Fruit fly (Drosophila melanogaster) whole organism, adult: ENCODE results near the gene phol.

Source experiments
- CG11617 ChIP-seq: fragments of 200-800 bp; sonication (Bioruptor generic); optimal IDR thresholded peaks from 2 replicates; lab custom pipeline; 2017; ENCODE audit warnings: mild to moderate bottlenecking, missing biosample characterization, missing genetic modification reagents, missing genetic modification characterization
- CG12768 ChIP-seq: fragments of 200-800 bp; sonication (Bioruptor generic); optimal IDR thresholded peaks from 2 replicates; lab custom pipeline; 2017; ENCODE audit warnings: missing biosample characterization, missing genetic modification characterization, mild to moderate bottlenecking, moderate library complexity, missing genetic modification reagents
- CG14711 ChIP-seq: fragments of 200-800 bp; sonication (Bioruptor generic); optimal IDR thresholded peaks from 2 replicates; lab custom pipeline; 2018; ENCODE audit warnings: missing biosample characterization, mild to moderate bottlenecking, missing genetic modification characterization, moderate library complexity
- CG1620 ChIP-seq: fragments of 200-800 bp; sonication (Bioruptor generic); optimal IDR thresholded peaks from 2 replicates; lab custom pipeline; 2016; ENCODE audit warnings: missing biosample characterization, missing genetic modification characterization
- CG33017 ChIP-seq: fragments of 200-800 bp; sonication (Bioruptor generic); optimal IDR thresholded peaks from 2 replicates; lab custom pipeline; 2018; ENCODE audit warnings: missing biosample characterization, mild to moderate bottlenecking, missing genetic modification characterization, moderate library complexity
- CG5204 ChIP-seq: fragments of 200-800 bp; sonication (Bioruptor generic); optimal IDR thresholded peaks from 2 replicates; lab custom pipeline; 2016; ENCODE audit warnings: missing biosample characterization, missing genetic modification characterization
- CG7045 ChIP-seq: fragments of 200-800 bp; sonication (Bioruptor generic); optimal IDR thresholded peaks from 2 replicates; lab custom pipeline; 2017; ENCODE audit warnings: missing biosample characterization, mild to moderate bottlenecking, missing genetic modification characterization
- CG7101 ChIP-seq: fragments of 200-800 bp; sonication (Bioruptor generic); optimal IDR thresholded peaks from 2 replicates; lab custom pipeline; 2018; ENCODE audit warnings: missing biosample characterization, mild to moderate bottlenecking, missing genetic modification characterization, moderate library complexity
- Clk ChIP-seq: fragments of 200-800 bp; sonication (Bioruptor generic); optimal IDR thresholded peaks from 2 replicates; lab custom pipeline; 2017; ENCODE audit warnings: missing biosample characterization, missing genetic modification characterization
- Crg-1 ChIP-seq: fragments of 200-800 bp; sonication (Bioruptor generic); optimal IDR thresholded peaks from 2 replicates; lab custom pipeline; 2016; ENCODE audit warnings: missing biosample characterization, missing genetic modification characterization
- Hr96 ChIP-seq: fragments of 200-800 bp; sonication (Bioruptor generic); optimal IDR thresholded peaks from 2 replicates; lab custom pipeline; 2016; ENCODE audit warnings: missing biosample characterization, missing genetic modification characterization
- Mnt ChIP-seq: fragments of 200-800 bp; sonication (Bioruptor generic); optimal IDR thresholded peaks from 2 replicates; lab custom pipeline; 2016; ENCODE audit warnings: missing biosample characterization, mild to moderate bottlenecking, missing genetic modification characterization
- bab1 ChIP-seq: fragments of 200-800 bp; sonication (Bioruptor generic); optimal IDR thresholded peaks from 3 replicates; lab custom pipeline; 2019; ENCODE audit warnings: missing biosample characterization, mild to moderate bottlenecking, missing genetic modification characterization, moderate library complexity
- cic ChIP-seq: fragments of 200-800 bp; sonication (Bioruptor generic); optimal IDR thresholded peaks from 2 replicates; lab custom pipeline; 2017; ENCODE audit warnings: missing biosample characterization, mild to moderate bottlenecking, missing genetic modification characterization, moderate library complexity
- cnc ChIP-seq, 2 experiments: fragments of >200 bp; optimal IDR thresholded peaks; 2 replicates each; lab custom pipeline; 2017
- kay ChIP-seq: fragments of 200-800 bp; sonication (Bioruptor generic); peaks from one replicate; lab custom pipeline; 2016; ENCODE audit warnings: missing biosample characterization, missing genetic modification characterization, borderline replicate concordance
- ovo ChIP-seq: fragments of 200-800 bp; sonication (Bioruptor generic); optimal IDR thresholded peaks from 2 replicates; lab custom pipeline; 2016; ENCODE audit warnings: missing biosample characterization, missing genetic modification characterization
- pad ChIP-seq: fragments of 200-800 bp; sonication (Bioruptor generic); optimal IDR thresholded peaks from 3 replicates; lab custom pipeline; 2017; ENCODE audit warnings: missing biosample characterization, missing genetic modification characterization, mild to moderate bottlenecking, moderate library complexity, missing genetic modification reagents
- tj ChIP-seq: fragments of 200-800 bp; sonication (Bioruptor generic); optimal IDR thresholded peaks from 3 replicates; lab custom pipeline; 2017; ENCODE audit warnings: missing biosample characterization, mild to moderate bottlenecking, missing genetic modification characterization, moderate library complexity
- toe ChIP-seq: fragments of 200-800 bp; sonication (Bioruptor generic); optimal IDR thresholded peaks from 2 replicates; lab custom pipeline; 2016; ENCODE audit warnings: missing biosample characterization, missing genetic modification characterization

phol gene

dm6 chr3L:9469079-9469478 lies 13.0 kb upstream of the phol start:
- TF ChIP-seq Hr96 (GFP tag; lab: Kevin White, UChicago) (no peak), CG1620 (no peak), bab1 (GFP tag; lab: Kevin White, UChicago) (no peak), Crg-1 (no peak), kay (GFP tag; lab: Kevin White, UChicago) (no peak), tj (GFP tag; lab: Kevin White, UChicago) (no peak), CG33017 (no peak), CG7045 (GFP tag; lab: Kevin White, UChicago) (no peak), cic (GFP tag; lab: Kevin White, UChicago) (peak; percentile 26), Clk (peak; percentile 0), CG5204 (GFP tag; lab: Kevin White, UChicago) (no peak), CG12768 (GFP tag; lab: Kevin White, UChicago) (no peak), cnc (optimal IDR thresholded peaks at IDR 0.05; lab: Kevin White, UChicago) (no peak), CG7101 (tag; lab: Kevin White, UChicago) (no peak)

DNA sequence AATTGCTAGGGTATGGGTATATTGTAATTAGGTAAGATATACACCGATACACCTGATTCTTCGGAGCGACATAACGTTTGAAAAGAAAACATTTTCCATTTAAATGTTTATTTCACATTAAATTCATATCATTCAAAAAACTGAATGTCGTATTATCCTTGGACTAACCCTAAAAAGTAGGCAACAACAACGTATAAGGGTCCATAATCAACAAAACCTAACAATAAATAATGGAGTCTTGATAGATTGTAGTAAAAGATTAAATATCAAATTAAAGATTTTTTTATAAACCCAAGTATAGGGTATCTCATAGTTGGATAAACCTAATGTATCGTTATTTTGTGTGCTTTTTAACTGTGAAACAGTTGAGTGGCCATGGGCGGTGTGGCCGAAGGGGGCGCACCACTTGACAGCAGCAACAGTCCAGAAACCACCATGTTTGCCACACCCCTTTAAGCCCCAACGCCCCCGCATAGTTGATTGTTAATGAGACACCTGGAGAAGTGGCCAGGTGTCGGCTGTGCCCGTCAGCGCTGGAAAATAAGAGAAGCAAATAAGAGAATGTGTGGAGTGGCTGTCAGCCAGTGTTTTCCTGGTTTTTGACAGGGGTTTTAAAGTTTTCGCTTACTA lies 12.3 kb upstream of the phol start:
- TF ChIP-seq Crg-1 (no peak), Clk (no peak), Mnt (GFP tag; lab: Kevin White, UChicago) (no peak), ovo (GFP tag; lab: Kevin White, UChicago) (no peak), CG7045 (GFP tag; lab: Kevin White, UChicago) (peak; percentile 36), bab1 (GFP tag; lab: Kevin White, UChicago) (peak; percentile 3)

DNA sequence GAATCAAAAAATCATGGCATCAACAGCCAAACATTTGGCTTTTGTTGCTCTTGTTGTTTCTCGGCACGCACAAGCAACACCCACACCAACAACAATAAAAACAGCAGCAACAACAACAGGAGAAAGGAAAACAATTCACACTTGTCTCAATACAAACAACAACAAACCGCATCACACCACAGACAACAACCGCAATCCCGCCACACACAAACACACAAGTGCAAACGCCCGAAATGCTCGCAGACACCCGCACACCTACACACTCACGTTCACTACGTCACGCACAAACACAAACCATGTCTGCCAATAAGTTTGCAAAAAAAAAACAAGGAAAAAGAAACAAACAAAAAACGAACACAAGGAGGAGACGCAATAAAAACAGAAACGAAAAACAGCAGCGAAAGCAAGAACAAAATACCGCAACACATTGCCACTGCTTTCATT lies 11.7 kb upstream of the phol start:
- TF ChIP-seq CG5204 (GFP tag; lab: Kevin White, UChicago) (no peak), cic (GFP tag; lab: Kevin White, UChicago) (no peak), cnc (optimal IDR thresholded peaks at IDR 0.05; lab: Kevin White, UChicago) (no peak), ovo (GFP tag; lab: Kevin White, UChicago) (no peak), CG14711 (tag; lab: Kevin White, UChicago) (no peak), CG11617 (GFP tag; lab: Kevin White, UChicago) (no peak), CG33017 (no peak), CG1620 (no peak), Mnt (GFP tag; lab: Kevin White, UChicago) (no peak), kay (GFP tag; lab: Kevin White, UChicago) (no peak), Hr96 (GFP tag; lab: Kevin White, UChicago) (no peak), pad (GFP tag; lab: Kevin White, UChicago) (no peak), CG7101 (tag; lab: Kevin White, UChicago) (no peak), Clk (no peak), tj (GFP tag; lab: Kevin White, UChicago) (no peak)

- peak; percentile 78 for TF ChIP-seq kay (GFP tag; lab: Kevin White, UChicago)
- TF ChIP-seq pad (GFP tag; lab: Kevin White, UChicago) = no peak
These were observed 11.2 kb upstream of the phol start for dm6 chr3L:9467267-9467666.

DNA sequence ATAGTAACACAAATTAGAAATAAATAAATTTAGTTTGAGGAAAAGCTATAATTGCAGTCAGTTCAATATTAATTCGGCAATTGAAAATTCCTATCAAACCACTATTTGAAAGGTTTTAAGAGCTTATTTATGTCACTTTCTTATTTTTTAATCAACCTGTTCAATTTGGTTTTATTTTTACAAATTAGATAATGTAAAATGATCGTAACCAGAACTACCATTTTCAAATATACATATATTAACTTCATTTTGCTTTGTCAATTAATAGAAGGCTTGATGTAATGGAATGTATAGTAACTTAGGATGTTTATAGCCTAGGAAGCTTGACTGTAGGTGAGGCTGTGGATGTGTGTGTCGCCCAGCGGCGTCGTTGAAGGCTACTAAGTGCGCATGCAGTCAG lies 10.5 kb upstream of the phol start:
- TF ChIP-seq CG7045 (GFP tag; lab: Kevin White, UChicago) = peak; percentile 47
- peak; percentile 34 for TF ChIP-seq CG11617 (GFP tag; lab: Kevin White, UChicago)
- peak; percentile 42 for TF ChIP-seq toe
- peak; percentile 9 for TF ChIP-seq CG7101 (tag; lab: Kevin White, UChicago)
- peak; percentile 24 for TF ChIP-seq CG12768 (GFP tag; lab: Kevin White, UChicago)
- peak; percentile 32 for TF ChIP-seq Clk
- TF ChIP-seq pad (GFP tag; lab: Kevin White, UChicago) = no peak
- no peak for TF ChIP-seq CG14711 (tag; lab: Kevin White, UChicago)
- peak; percentile 57 for TF ChIP-seq CG5204 (GFP tag; lab: Kevin White, UChicago)
- TF ChIP-seq CG33017 = peak; percentile 32
- TF ChIP-seq Crg-1 = no peak

dm6 chr3L:9465652-9466244 lies 9.7 kb upstream of the phol start:
- TF ChIP-seq cic (GFP tag; lab: Kevin White, UChicago) (peak; percentile 12), tj (GFP tag; lab: Kevin White, UChicago) (no peak), pad (GFP tag; lab: Kevin White, UChicago) (peak; percentile 8), CG12768 (GFP tag; lab: Kevin White, UChicago) (peak; percentile 40)

- no peak for TF ChIP-seq tj (GFP tag; lab: Kevin White, UChicago)
- no peak for TF ChIP-seq CG5204 (GFP tag; lab: Kevin White, UChicago)
- TF ChIP-seq CG1620 = no peak
- TF ChIP-seq Hr96 (GFP tag; lab: Kevin White, UChicago) = no peak
- TF ChIP-seq toe = no peak
- TF ChIP-seq Crg-1 = no peak
- no peak for TF ChIP-seq Mnt (GFP tag; lab: Kevin White, UChicago)
These were observed 6.7 kb upstream of the phol start for dm6 chr3L:9462794-9463193.
